Worm (Caenorhabditis elegans) whole organism, mixed stage, embryonic: Measurements from ENCODE around the gene F40A3.6.

Experiments used
- M03D4.4 ChIP-seq: sonication (generic microtip); optimal IDR thresholded peaks from 2 replicates; lab custom pipeline; 2017; ENCODE audit warnings: mild to moderate bottlenecking, missing genetic modification characterization, missing compliant biosample characterization
- bed-3 ChIP-seq: fragments of 200-800 bp; sonication (Bioruptor generic); optimal IDR thresholded peaks from 3 replicates; lab custom pipeline; 2018; ENCODE audit warnings: mild to moderate bottlenecking, missing genetic modification characterization, moderate library complexity, missing compliant biosample characterization
- blmp-1 ChIP-seq: fragments of 150-350 bp; optimal IDR thresholded peaks from 2 replicates; lab custom pipeline; 2014; ENCODE audit warnings: missing biosample characterization, missing genetic modification characterization
- ceh-39 ChIP-seq: fragments of 150-350 bp; optimal IDR thresholded peaks from 2 replicates; lab custom pipeline; 2014; ENCODE audit warnings: missing biosample characterization, missing genetic modification characterization
- ceh-43 ChIP-seq: fragments of 200-800 bp; sonication (Bioruptor generic); optimal IDR thresholded peaks from 2 replicates; lab custom pipeline; 2018; ENCODE audit warnings: mild to moderate bottlenecking, missing genetic modification characterization, moderate library complexity, missing compliant biosample characterization
- ces-1 ChIP-seq: fragments of 150-350 bp; optimal IDR thresholded peaks from 2 replicates; lab custom pipeline; 2014; ENCODE audit warnings: missing biosample characterization, missing genetic modification reagents, missing genetic modification characterization
- cnd-1 ChIP-seq: fragments of 200-800 bp; sonication (Bioruptor generic); optimal IDR thresholded peaks from 2 replicates; lab custom pipeline; 2018; ENCODE audit warnings: mild to moderate bottlenecking, missing genetic modification characterization, missing compliant biosample characterization
- elt-1 ChIP-seq: sonication (generic microtip); optimal IDR thresholded peaks from 2 replicates; lab custom pipeline; 2017; ENCODE audit warnings: missing genetic modification characterization, mild to moderate bottlenecking, missing compliant biosample characterization, antibody characterized with exemption, moderate library complexity, borderline replicate concordance; ENCODE audit not compliant: insufficient read depth
- elt-3 ChIP-seq: fragments of 150-350 bp; optimal IDR thresholded peaks from 2 replicates; lab custom pipeline; 2014; ENCODE audit warnings: missing biosample characterization, missing genetic modification characterization
- flh-1 ChIP-seq: fragments of 200-800 bp; sonication (Bioruptor generic); optimal IDR thresholded peaks from 2 replicates; lab custom pipeline; 2018; ENCODE audit warnings: mild to moderate bottlenecking, missing genetic modification characterization, moderate library complexity, missing compliant biosample characterization
- hlh-1 ChIP-seq: fragments of 150-350 bp; optimal IDR thresholded peaks from 2 replicates; lab custom pipeline; 2014; ENCODE audit warnings: missing biosample characterization, missing genetic modification reagents, missing genetic modification characterization
- lin-32 ChIP-seq: fragments of 200-800 bp; sonication (Bioruptor generic); optimal IDR thresholded peaks from 2 replicates; lab custom pipeline; 2018; ENCODE audit warnings: mild to moderate bottlenecking, missing genetic modification characterization, missing compliant biosample characterization
- mab-5 ChIP-seq: fragments of 150-350 bp; optimal IDR thresholded peaks from 2 replicates; lab custom pipeline; 2014; ENCODE audit warnings: missing biosample characterization, missing genetic modification characterization
- mep-1 ChIP-seq: fragments of 150-350 bp; optimal IDR thresholded peaks from 2 replicates; lab custom pipeline; 2017; ENCODE audit warnings: missing biosample characterization, missing genetic modification reagents, missing genetic modification characterization, inconsistent platforms
- mls-2 ChIP-seq: sonication (generic microtip); optimal IDR thresholded peaks from 2 replicates; lab custom pipeline; 2016; ENCODE audit warnings: mild to moderate bottlenecking, missing genetic modification characterization, moderate library complexity, missing compliant biosample characterization
- nhr-12 ChIP-seq: fragments of 150-350 bp; optimal IDR thresholded peaks from 2 replicates; lab custom pipeline; 2014; ENCODE audit warnings: missing biosample characterization, missing genetic modification characterization
- nhr-2 ChIP-seq: fragments of 150-350 bp; optimal IDR thresholded peaks from 2 replicates; lab custom pipeline; 2014; ENCODE audit warnings: missing biosample characterization, missing genetic modification characterization
- nhr-237 ChIP-seq: fragments of 150-350 bp; optimal IDR thresholded peaks from 2 replicates; lab custom pipeline; 2014; ENCODE audit warnings: missing biosample characterization, missing genetic modification characterization
- nhr-28 ChIP-seq: fragments of 150-350 bp; optimal IDR thresholded peaks from 2 replicates; lab custom pipeline; 2014; ENCODE audit warnings: missing biosample characterization, missing genetic modification characterization
- pha-4 ChIP-seq: fragments of 150-350 bp; optimal IDR thresholded peaks from 2 replicates; lab custom pipeline; 2018; ENCODE audit warnings: missing biosample characterization, missing genetic modification reagents, missing genetic modification characterization
- sem-2 ChIP-seq: fragments of 200-800 bp; sonication (Bioruptor generic); optimal IDR thresholded peaks from 2 replicates; lab custom pipeline; 2018; ENCODE audit warnings: mild to moderate bottlenecking, missing genetic modification characterization, missing compliant biosample characterization
- snpc-4 ChIP-seq: fragments of 150-350 bp; optimal IDR thresholded peaks from 2 replicates; lab custom pipeline; 2014; ENCODE audit warnings: missing biosample characterization, missing genetic modification characterization
- sptf-1 ChIP-seq: sonication (generic microtip); optimal IDR thresholded peaks from 2 replicates; lab custom pipeline; 2017; ENCODE audit warnings: mild to moderate bottlenecking, missing genetic modification characterization, moderate library complexity, missing compliant biosample characterization
- tbx-8 ChIP-seq: fragments of 200-800 bp; sonication (Bioruptor generic); optimal IDR thresholded peaks from 2 replicates; lab custom pipeline; 2018; ENCODE audit warnings: mild to moderate bottlenecking, missing genetic modification characterization, moderate library complexity, missing compliant biosample characterization
- unc-120 ChIP-seq: sonication (generic microtip); optimal IDR thresholded peaks from 2 replicates; lab custom pipeline; 2017; ENCODE audit warnings: missing genetic modification characterization, missing compliant biosample characterization; ENCODE audit not compliant: poor library complexity, severe bottlenecking
- unc-39 ChIP-seq: fragments of 150-350 bp; optimal IDR thresholded peaks from 2 replicates; lab custom pipeline; 2014; ENCODE audit warnings: missing biosample characterization, missing genetic modification characterization
- unc-62 ChIP-seq: fragments of 150-350 bp; optimal IDR thresholded peaks from 2 replicates; lab custom pipeline; 2014; ENCODE audit warnings: missing biosample characterization, missing genetic modification reagents, missing genetic modification characterization
- zip-8 ChIP-seq: fragments of 150-350 bp; optimal IDR thresholded peaks from 2 replicates; lab custom pipeline; 2014; ENCODE audit warnings: missing biosample characterization, missing genetic modification characterization
- ztf-11 ChIP-seq: fragments of 150-350 bp; optimal IDR thresholded peaks from 2 replicates; lab custom pipeline; 2014; ENCODE audit warnings: missing biosample characterization, missing genetic modification characterization

F40A3.6 gene

DNA sequence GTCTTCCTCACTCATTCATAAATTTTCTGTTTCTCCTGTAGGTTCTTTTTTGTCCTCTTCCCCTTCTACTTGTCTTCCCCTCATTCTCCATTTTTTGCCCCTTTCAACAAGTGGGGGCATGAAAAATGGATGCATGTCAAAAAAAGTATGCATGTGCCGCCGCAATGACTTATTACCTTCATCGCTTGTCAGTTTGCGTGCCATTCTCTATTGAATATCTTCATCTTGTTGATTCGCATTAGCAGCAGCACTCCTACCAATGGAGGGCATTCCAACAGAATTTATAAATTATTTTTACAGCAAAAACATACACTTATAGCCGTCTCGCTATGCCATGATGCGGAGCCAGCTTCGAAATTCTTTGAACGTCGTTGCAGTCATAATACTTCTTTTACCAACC lies 2.4 kb downstream of the F40A3.6 start, which contains the start of gene F40A3.1:
F40A3.1 (plus strand) TSS at position 301 of the 400 bp plus-strand sequence.
- TF ChIP-seq elt-3 (no peak), pha-4 (no peak), ceh-39 (tag; lab: Kevin White, UChicago) (no peak), hlh-1 (tag; lab: Kevin White, UChicago) (no peak), tbx-8 (GFP tag; lab: Kevin White, UChicago) (no peak), mab-5 (tag; lab: Kevin White, UChicago) (no peak)

ce11 chrV:7888036-7888435 lies 5.6 kb downstream of the F40A3.6 start:
- TF ChIP-seq nhr-237 (tag; lab: Kevin White, UChicago) (no peak), mab-5 (tag; lab: Kevin White, UChicago) (no peak), elt-3 (no peak), nhr-2 (no peak), M03D4.4 (no peak), nhr-12 (no peak), mep-1 (no peak)
- TF ChIP-seq, all 35 proteins: peak for 0

- TF ChIP-seq ces-1 (GFP tag; lab: Kevin White, UChicago): peak; percentile 27
- no peak for TF ChIP-seq mls-2 (tag; lab: Kevin White, UChicago)
These were observed 9.2 kb downstream of the F40A3.6 start for ce11 chrV:7884441-7884840.

- TF ChIP-seq mab-5 (tag; lab: Kevin White, UChicago) (no peak), elt-3 (no peak), unc-39 (no peak), mls-2 (tag; lab: Kevin White, UChicago) (no peak), bed-3 (GFP tag; lab: Kevin White, UChicago) (no peak), ces-1 (GFP tag; lab: Kevin White, UChicago) (no peak), zip-8 (tag; lab: Kevin White, UChicago) (no peak), tbx-8 (GFP tag; lab: Kevin White, UChicago) (no peak), lin-32 (GFP tag; lab: Kevin White, UChicago) (no peak), unc-62 (no peak), nhr-12 (no peak), blmp-1 (tag; lab: Kevin White, UChicago) (no peak)
- TF ChIP-seq, all 35 proteins: peak for 0
These were observed 15.2 kb downstream of the F40A3.6 start, which contains the start of gene F40A3.2 for ce11 chrV:7878411-7878964. TSS of gene F40A3.2 (plus strand) at chrV:7878914.

ce11 chrV:7876881-7877475 lies 16.7 kb downstream of the F40A3.6 start, which contains the start of gene F40A3.3:
TSS of gene F40A3.3 (plus strand) at chrV:7877444.
- TF ChIP-seq ztf-11 (tag; lab: Kevin White, UChicago) (no peak), lin-32 (GFP tag; lab: Kevin White, UChicago) (no peak), nhr-237 (tag; lab: Kevin White, UChicago) (no peak), ceh-43 (GFP tag; lab: Kevin White, UChicago) (no peak), snpc-4 (tag; lab: Kevin White, UChicago) (no peak), flh-1 (no peak), unc-120 (tag; lab: Kevin White, UChicago) (no peak), hlh-1 (tag; lab: Kevin White, UChicago) (no peak), sptf-1 (tag; lab: Kevin White, UChicago) (no peak), cnd-1 (tag; lab: Kevin White, UChicago) (no peak), unc-39 (no peak), nhr-28 (tag; lab: Kevin White, UChicago) (no peak), sem-2 (GFP tag; lab: Kevin White, UChicago) (no peak), nhr-12 (no peak), unc-62 (no peak), mep-1 (no peak)

DNA sequence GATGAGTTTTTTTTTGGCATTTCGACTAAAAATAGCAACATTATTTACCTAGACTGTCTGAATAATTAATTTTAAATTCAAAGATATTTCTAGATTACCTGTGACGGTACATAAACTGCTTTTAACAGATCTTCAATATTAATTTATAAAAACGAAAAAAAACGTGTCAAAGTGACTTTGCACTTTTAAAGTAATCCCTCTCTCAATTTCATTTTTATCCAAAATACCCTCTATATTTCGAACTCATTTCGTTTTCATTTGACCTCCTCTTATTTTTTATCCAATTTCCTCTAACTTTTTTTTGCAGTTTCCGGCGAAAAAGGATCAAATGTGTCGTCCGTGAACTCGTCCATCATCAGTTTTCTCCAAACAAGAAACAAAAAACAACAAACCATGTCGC lies 18.2 kb downstream of the F40A3.6 start, which contains the start of gene F40A3.4:
F40A3.4 (plus strand) TSS at position 301 of the 400 bp plus-strand sequence.
- TF ChIP-seq nhr-12: no peak
- no peak for TF ChIP-seq elt-1 (tag; lab: Kevin White, UChicago)
- no peak for TF ChIP-seq ceh-39 (tag; lab: Kevin White, UChicago)
- no peak for TF ChIP-seq unc-62
- no peak for TF ChIP-seq zip-8 (tag; lab: Kevin White, UChicago)
- TF ChIP-seq mep-1: no peak
- no peak for TF ChIP-seq blmp-1 (tag; lab: Kevin White, UChicago)
- TF ChIP-seq tbx-8 (GFP tag; lab: Kevin White, UChicago): no peak
- TF ChIP-seq M03D4.4: no peak
- no peak for TF ChIP-seq sem-2 (GFP tag; lab: Kevin White, UChicago)
- TF ChIP-seq, all 35 proteins: peak for 0
